Worm (Caenorhabditis elegans): ENCODE data around the gene F32D8.5.

DNA sequence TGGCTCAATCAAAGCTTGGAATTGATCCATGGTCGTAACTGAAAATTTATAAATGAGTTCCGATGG is 2.3 kb downstream of the F32D8.5 start, which contains the start of gene sec-61.G:
- TF ChIP-seq dsc-1 (tag; optimal IDR thresholded peaks at IDR 0.05): no peak
- no peak for TF ChIP-seq pag-3 (tag; optimal IDR thresholded peaks at IDR 0.05; ENCODE audit: borderline replicate concordance, insufficient read depth)
- TF ChIP-seq dpl-1 (GFP tag; optimal IDR thresholded peaks at IDR 0.05): no peak
- no peak for TF ChIP-seq zag-1 (tag; optimal IDR thresholded peaks at IDR 0.05)
- TF ChIP-seq nhr-19 (GFP tag; conservative IDR thresholded peaks at IDR 0.05): no peak
- TF ChIP-seq nhr-84 (tag; optimal IDR thresholded peaks at IDR 0.05): no peak
- no peak for TF ChIP-seq egl-27 (tag; optimal IDR thresholded peaks at IDR 0.05)
- TF ChIP-seq lsy-2 (tag; optimal IDR thresholded peaks at IDR 0.05): no peak
- no peak for TF ChIP-seq lir-3 (tag; optimal IDR thresholded peaks at IDR 0.05; ENCODE audit: poor library complexity)
- TF ChIP-seq irx-1 (tag; optimal IDR thresholded peaks at IDR 0.05): no peak
- no peak for TF ChIP-seq snpc-4 (tag; optimal IDR thresholded peaks at IDR 0.05)
- no peak for TF ChIP-seq unc-30 (tag; optimal IDR thresholded peaks at IDR 0.05)
